Worm (Caenorhabditis elegans) whole organism, mixed stage, embryonic: ENCODE results near the gene arrd-14.

Source experiments
- nhr-12 ChIP-seq: fragments of 150-350 bp; optimal IDR thresholded peaks from 2 replicates; lab custom pipeline; 2014; ENCODE audit warnings: missing biosample characterization, missing genetic modification characterization
- snpc-4 ChIP-seq: fragments of 150-350 bp; optimal IDR thresholded peaks from 2 replicates; lab custom pipeline; 2014; ENCODE audit warnings: missing biosample characterization, missing genetic modification characterization
- unc-62 ChIP-seq: fragments of 150-350 bp; optimal IDR thresholded peaks from 2 replicates; lab custom pipeline; 2014; ENCODE audit warnings: missing biosample characterization, missing genetic modification reagents, missing genetic modification characterization

DNA sequence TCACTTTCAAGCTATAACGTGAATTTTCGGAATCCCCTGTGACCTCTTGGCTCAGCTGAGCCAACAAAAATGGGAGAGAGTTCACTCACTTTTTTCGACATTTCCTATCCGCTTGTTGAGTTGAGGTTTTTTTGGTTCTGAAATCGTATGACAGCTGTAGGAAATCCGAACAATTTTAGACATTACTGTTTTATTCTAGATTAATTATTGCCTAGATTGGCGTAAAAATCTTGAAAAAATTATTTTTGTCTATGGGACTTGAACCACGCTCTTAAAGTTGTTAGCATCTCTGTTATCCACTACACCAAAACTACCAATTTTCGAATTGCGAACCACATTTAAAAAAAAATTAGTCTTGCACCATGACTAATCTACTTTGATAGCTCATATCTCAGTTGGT is 31.8 kb downstream of the arrd-14 start, which contains the start of gene C01B9.4:
- TF ChIP-seq unc-62 (GFP tag; lab: Kevin White, UChicago) (no peak), snpc-4 (no peak), nhr-12 (no peak)
